Worm (Caenorhabditis elegans): Measurements from ENCODE around the gene C48B4.8.

C48B4.8 gene

DNA sequence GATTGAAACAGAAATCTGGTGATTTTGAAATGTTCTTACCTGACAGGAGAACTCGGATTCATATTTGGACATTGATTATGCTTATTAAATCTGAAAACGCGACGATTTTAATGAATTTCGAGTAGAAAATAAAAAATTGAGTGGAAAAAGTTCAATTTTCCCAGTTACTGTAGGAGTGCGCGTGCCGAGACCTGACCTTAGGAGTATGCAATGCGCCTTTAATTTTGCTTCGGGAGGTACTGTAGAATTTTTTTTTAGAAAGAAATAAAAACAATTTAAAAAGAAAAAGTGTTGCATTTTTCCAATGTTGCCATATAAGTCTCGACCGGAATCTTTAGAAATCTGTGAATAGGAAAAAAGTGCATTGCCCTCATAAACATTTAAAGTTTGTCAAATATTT, 4.9 kb upstream of the C48B4.8 start, which contains the start of gene C48B4.11:
Gene C48B4.11 (minus strand): TSS at position 143 of the 400 bp plus-strand sequence.
- TF ChIP-seq dox-1 (GFP tag; IDR thresholded peaks at IDR 0.05) (0 out of 2 replicates have a peak, but pooled peaks have one; percentile 20), xnd-1 (tag; optimal IDR thresholded peaks at IDR 0.05) (peak; percentile 68), him-1 (tag; optimal IDR thresholded peaks at IDR 0.05) (peak; percentile 48), lsl-1 (GFP tag; optimal IDR thresholded peaks at IDR 0.05) (peak; percentile 93), ceh-79 (tag; optimal IDR thresholded peaks at IDR 0.05) (no peak), madf-8 (GFP tag; conservative IDR thresholded peaks at IDR 0.05) (peak; percentile 61), aptf-3 (GFP tag; IDR thresholded peaks at IDR 0.05) (no peak), F33H1.4 (GFP tag; IDR thresholded peaks at IDR 0.05) (peak; percentile 87), mxl-1 (tag; optimal IDR thresholded peaks at IDR 0.05) (no peak), madf-6 (GFP tag; IDR thresholded peaks at IDR 0.05) (peak; percentile 82), F49E8.2 (tag; optimal IDR thresholded peaks at IDR 0.05; ENCODE audit: insufficient read depth) (peak; percentile 25), efl-1 (GFP tag; optimal IDR thresholded peaks at IDR 0.05) (peak; percentile 12)

DNA sequence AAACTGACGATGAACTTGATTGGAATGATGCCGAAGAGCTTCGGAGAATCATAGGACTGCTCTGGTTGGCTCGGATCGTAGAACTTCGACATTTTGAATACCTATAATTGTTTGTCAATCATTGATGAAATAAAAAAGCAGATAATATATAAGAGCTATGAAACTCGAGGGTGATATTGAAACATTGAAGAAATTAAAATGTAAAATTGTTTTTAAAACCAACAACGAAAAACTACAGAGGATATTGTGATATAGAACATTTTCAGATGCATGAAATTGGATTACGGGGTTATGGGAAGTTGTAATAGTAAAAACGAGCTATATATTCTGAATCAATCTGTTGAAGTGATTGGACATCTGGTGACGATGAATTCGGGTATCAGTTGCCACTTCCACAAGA, 3.4 kb upstream of the C48B4.8 start, which contains the start of gene C48B4.10:
Gene C48B4.10 (minus strand): TSS at position 101 of the 400 bp plus-strand sequence.
- TF ChIP-seq madf-6 (GFP tag; IDR thresholded peaks at IDR 0.05), result 0 out of 2 replicates have a peak, but pooled peaks have one; percentile 12
- TF ChIP-seq ztf-22 (GFP tag; optimal IDR thresholded peaks at IDR 0.05), result no peak
- TF ChIP-seq C06A6.2 (GFP tag; conservative IDR thresholded peaks at IDR 0.05), result no peak

DNA sequence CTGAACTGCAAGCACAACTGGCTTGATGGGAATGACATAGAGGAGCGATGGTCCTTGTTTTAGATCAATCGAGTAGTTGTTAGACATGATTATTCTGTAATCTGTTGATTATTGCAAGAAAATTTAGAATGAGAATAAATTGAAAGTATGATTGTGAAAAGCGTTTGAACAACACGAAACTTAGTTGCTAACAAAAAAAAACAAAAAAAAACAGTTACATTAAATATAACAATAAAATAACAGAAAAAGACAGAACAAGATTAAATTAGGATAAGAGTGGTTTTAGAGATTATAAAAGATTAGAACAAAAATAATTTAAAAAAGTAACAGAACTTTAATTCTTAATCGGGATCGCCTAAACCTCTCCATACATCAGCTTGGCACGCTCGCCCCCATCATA, 2.2 kb upstream of the C48B4.8 start, which contains the start of gene C48B4.9:
Gene C48B4.9 (minus strand): TSS at position 101 of the 400 bp plus-strand sequence.
- no peak for TF ChIP-seq egrh-3 (GFP tag; IDR thresholded peaks at IDR 0.05)
- TF ChIP-seq aptf-3 (GFP tag; IDR thresholded peaks at IDR 0.05), result no peak
- TF ChIP-seq zim-3 (tag; optimal IDR thresholded peaks at IDR 0.05), result no peak
- TF ChIP-seq ceh-27 (GFP tag; optimal IDR thresholded peaks at IDR 0.05), result no peak
- no peak for TF ChIP-seq T07F8.4 (tag; optimal IDR thresholded peaks at IDR 0.05)
- TF ChIP-seq mes-4 (tag; optimal IDR thresholded peaks at IDR 0.05), result no peak
- no peak for TF ChIP-seq ceh-91 (GFP tag; IDR thresholded peaks at IDR 0.05)
- TF ChIP-seq hrde-1 (tag; optimal IDR thresholded peaks at IDR 0.05; ENCODE audit: borderline replicate concordance), result no peak
- TF ChIP-seq chd-7 (tag; optimal IDR thresholded peaks at IDR 0.05), result no peak
- TF ChIP-seq F57A8.1 (GFP tag; optimal IDR thresholded peaks at IDR 0.05), result no peak
- no peak for TF ChIP-seq snpc-1.1 (tag; optimal IDR thresholded peaks at IDR 0.05; ENCODE audit: insufficient read depth)
- no peak for TF ChIP-seq madf-3 (GFP tag; IDR thresholded peaks at IDR 0.05)
- no peak for TF ChIP-seq sdz-38 (tag; optimal IDR thresholded peaks at IDR 0.05)
- no peak for TF ChIP-seq nhr-90 (tag; optimal IDR thresholded peaks at IDR 0.05)

DNA sequence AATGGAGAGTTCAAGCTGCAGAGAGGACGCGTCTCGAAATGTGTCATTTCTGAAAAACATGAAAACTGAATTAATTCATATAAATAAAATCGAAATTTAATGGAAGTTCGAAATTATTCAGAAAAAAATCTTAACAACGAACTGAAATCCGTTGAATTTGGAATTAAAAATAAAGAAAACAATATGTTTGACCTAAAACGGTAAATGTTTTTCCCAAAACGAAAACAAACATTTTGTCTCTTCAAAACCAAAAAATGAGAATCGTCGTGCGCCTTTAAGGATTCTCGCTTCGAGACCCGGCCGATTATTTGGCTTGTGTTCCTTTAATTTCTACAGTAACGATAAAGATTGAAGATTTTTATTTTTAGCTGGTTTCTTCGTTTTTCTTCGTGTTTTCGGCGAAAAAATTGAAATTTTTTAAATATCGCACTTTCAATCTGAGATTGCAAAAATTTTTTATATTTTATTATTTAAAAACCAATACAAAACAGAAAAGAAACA, 1.6 kb downstream of the C48B4.8 start, which contains the start of gene C48B4.7:
Gene C48B4.7 (minus strand): TSS at position 51 of the 501 bp plus-strand sequence.
- TF ChIP-seq xnd-1 (tag; optimal IDR thresholded peaks at IDR 0.05), result peak; percentile 78
- TF ChIP-seq tlf-1 (GFP tag; optimal IDR thresholded peaks at IDR 0.05), result no peak
- TF ChIP-seq efl-1 (GFP tag; optimal IDR thresholded peaks at IDR 0.05), result peak; percentile 31
- no peak for TF ChIP-seq akir-1 (GFP tag; optimal IDR thresholded peaks at IDR 0.05)
- TF ChIP-seq lsl-1 (GFP tag; optimal IDR thresholded peaks at IDR 0.05), result peak; percentile 87
- no peak for TF ChIP-seq aptf-3 (GFP tag; IDR thresholded peaks at IDR 0.05)
- peak; percentile 64 for TF ChIP-seq him-1 (tag; optimal IDR thresholded peaks at IDR 0.05)
- no peak for TF ChIP-seq nhr-90 (tag; optimal IDR thresholded peaks at IDR 0.05)
- TF ChIP-seq F49E8.2 (tag; optimal IDR thresholded peaks at IDR 0.05; ENCODE audit: insufficient read depth), result peak; percentile 44
- TF ChIP-seq madf-6 (GFP tag; IDR thresholded peaks at IDR 0.05), result peak; percentile 90
- TF ChIP-seq madf-8 (GFP tag; conservative IDR thresholded peaks at IDR 0.05), result peak; percentile 78
- TF ChIP-seq snpc-1.3 (tag; optimal IDR thresholded peaks at IDR 0.05; ENCODE audit: insufficient read depth), result peak; percentile 14
- peak; percentile 37 for TF ChIP-seq snpc-3.4 (tag; optimal IDR thresholded peaks at IDR 0.05)
- no peak for TF ChIP-seq nfyb-1 (GFP tag; IDR thresholded peaks at IDR 0.05)
- TF ChIP-seq F33H1.4 (GFP tag; IDR thresholded peaks at IDR 0.05), result peak; percentile 90
